Fruit fly (Drosophila melanogaster): Measurements from ENCODE around the gene CG5888.

Gene CG5888

dm6 chr2L:16352585-16353580 lies 95.4 kb downstream of the CG5888 start, which contains the start of the genes Hyls1, chif and CG4455 (continued):
- TF ChIP-seq CG14050 (GFP tag; IDR thresholded peaks at IDR 0.05) (no peak), dati (GFP tag; IDR thresholded peaks at IDR 0.05) (no peak), CG13123 (GFP tag; optimal IDR thresholded peaks at IDR 0.05) (no peak), sqz (GFP tag; optimal IDR thresholded peaks at IDR 0.05) (peak; percentile 15), CG4617 (GFP tag; optimal IDR thresholded peaks at IDR 0.05; ENCODE audit: borderline replicate concordance) (peak; percentile 24), CG1647 (GFP tag; optimal IDR thresholded peaks at IDR 0.05) (no peak), bowl (GFP tag; IDR thresholded peaks at IDR 0.05) (no peak), CG4820 (GFP tag; optimal IDR thresholded peaks at IDR 0.05) (no peak), CG14710 (tag; optimal IDR thresholded peaks at IDR 0.05) (peak; percentile 78), CG30020 (tag; optimal IDR thresholded peaks at IDR 0.05) (peak; percentile 79), HLH3B (GFP tag; IDR thresholded peaks at IDR 0.05) (no peak), wdn (GFP tag; IDR thresholded peaks at IDR 0.05) (no peak), yki (optimal IDR thresholded peaks at IDR 0.05) (peak; percentile 3), CG3065 (GFP tag; optimal IDR thresholded peaks at IDR 0.05) (no peak), CG7786 (GFP tag; optimal IDR thresholded peaks at IDR 0.05) (no peak), CG8388 (GFP tag; optimal IDR thresholded peaks at IDR 0.05) (no peak), YL-1 (GFP tag; optimal IDR thresholded peaks at IDR 0.05) (peak; percentile 11), pnt (GFP tag; optimal IDR thresholded peaks at IDR 0.05) (no peak), esg (GFP tag; conservative IDR thresholded peaks at IDR 0.05) (no peak), Ravus (GFP tag; IDR thresholded peaks at IDR 0.05) (no peak), pb (GFP tag; optimal IDR thresholded peaks at IDR 0.05) (no peak), Atf-2 (GFP tag; optimal IDR thresholded peaks at IDR 0.05) (no peak), cas (GFP tag; IDR thresholded peaks at IDR 0.05) (no peak), Xrp1 (GFP tag; IDR thresholded peaks at IDR 0.05) (no peak; the same call in 1 of the 2 replicates), gce (GFP tag; IDR thresholded peaks at IDR 0.05) (no peak), CG5953 (GFP tag; IDR thresholded peaks at IDR 0.05) (no peak), dpn (GFP tag; optimal IDR thresholded peaks at IDR 0.05) (peak in 1 of 2 experiments; percentile 30), wor (GFP tag; IDR thresholded peaks at IDR 0.05) (no peak), CG17361 (GFP tag; IDR thresholded peaks at IDR 0.05) (peak; percentile 59; the same call in 2 of the 3 replicates), sug (tag; optimal IDR thresholded peaks at IDR 0.05) (peak; percentile 50), Pdp1 (GFP tag; optimal IDR thresholded peaks at IDR 0.05) (peak in 1 of 2 experiments; percentile 7), tup (GFP tag; optimal IDR thresholded peaks at IDR 0.05) (no peak), Nf-YA (GFP tag; IDR thresholded peaks at IDR 0.05) (no peak), Lpt (GFP tag; optimal IDR thresholded peaks at IDR 0.05) (no peak), CG9797 (GFP tag; optimal IDR thresholded peaks at IDR 0.05) (peak; percentile 41), Sry-β (GFP tag; optimal IDR thresholded peaks at IDR 0.05) (peak; percentile 34), ro (GFP tag; IDR thresholded peaks at IDR 0.05) (no peak), da (GFP tag; optimal IDR thresholded peaks at IDR 0.05) (no peak), Hr78 (GFP tag; optimal IDR thresholded peaks at IDR 0.05) (no peak), CG2202 (tag; optimal IDR thresholded peaks at IDR 0.05) (no peak), CG15479 (GFP tag; optimal IDR thresholded peaks at IDR 0.05) (peak; percentile 44), E2f2 (GFP tag; IDR thresholded peaks at IDR 0.05) (peak; percentile 49), CG6175 (GFP tag; IDR thresholded peaks at IDR 0.05) (0 out of 3 replicates have a peak, but pooled peaks have one; percentile 7), CG7556 (GFP tag; optimal IDR thresholded peaks at IDR 0.05) (no peak), CG3726 (GFP tag; IDR thresholded peaks at IDR 0.05) (no peak), Asciz (GFP tag; optimal IDR thresholded peaks at IDR 0.05) (peak; percentile 32), psq (GFP tag; optimal IDR thresholded peaks at IDR 0.05) (peak; percentile 39), onecut (GFP tag; IDR thresholded peaks at IDR 0.05) (no peak), CG2129 (GFP tag; IDR thresholded peaks at IDR 0.05; ENCODE audit: partially characterized antibody) (peak; percentile 85), Dip3 (GFP tag; optimal IDR thresholded peaks at IDR 0.05) (no peak)
